Worm (Caenorhabditis elegans): ENCODE data around the gene gcy-1.

DNA sequence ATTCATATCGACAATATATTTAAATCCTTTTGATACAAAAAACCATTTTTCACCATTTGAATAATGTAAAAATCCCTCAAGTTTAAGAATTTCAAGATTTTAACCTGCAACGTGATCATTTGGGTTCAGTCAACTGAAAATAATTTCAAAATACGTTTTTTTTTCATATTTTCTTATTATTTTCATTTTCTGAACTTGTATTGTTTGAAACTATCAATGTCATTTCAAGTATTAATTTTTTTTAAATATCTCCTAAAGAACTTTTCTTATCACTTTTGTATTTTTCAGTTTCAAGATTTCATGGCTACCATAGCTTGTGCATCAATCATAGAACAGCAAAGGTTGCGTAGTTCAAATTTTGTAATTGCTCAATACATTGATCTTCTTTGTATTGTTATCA lies 15.3 kb upstream of the gcy-1 start, which contains the start of gene sra-9:
- TF ChIP-seq ama-1 (optimal IDR thresholded peaks at IDR 0.05) (no peak), B0310.2 (tag; optimal IDR thresholded peaks at IDR 0.05) (no peak), flt-1 (GFP tag; IDR thresholded peaks at IDR 0.05) (no peak), ceh-36 (tag; optimal IDR thresholded peaks at IDR 0.05) (no peak), scrt-1 (GFP tag; IDR thresholded peaks at IDR 0.05) (no peak), ceh-13 (GFP tag; optimal IDR thresholded peaks at IDR 0.05) (no peak), tbx-37 (GFP tag; conservative IDR thresholded peaks at IDR 0.05) (no peak), sea-1 (GFP tag; conservative IDR thresholded peaks at IDR 0.05) (no peak), F13C5.2 (tag; optimal IDR thresholded peaks at IDR 0.05) (no peak), aly-1 (tag; optimal IDR thresholded peaks at IDR 0.05) (no peak)

Measured in whole organism, early embryonic.